Fruit fly (Drosophila melanogaster): Measurements from ENCODE around the gene ppk22.
A peak's percentile ranks its signal among the peaks of the same experiment; 100 is the strongest.

The ppk22 gene

DNA sequence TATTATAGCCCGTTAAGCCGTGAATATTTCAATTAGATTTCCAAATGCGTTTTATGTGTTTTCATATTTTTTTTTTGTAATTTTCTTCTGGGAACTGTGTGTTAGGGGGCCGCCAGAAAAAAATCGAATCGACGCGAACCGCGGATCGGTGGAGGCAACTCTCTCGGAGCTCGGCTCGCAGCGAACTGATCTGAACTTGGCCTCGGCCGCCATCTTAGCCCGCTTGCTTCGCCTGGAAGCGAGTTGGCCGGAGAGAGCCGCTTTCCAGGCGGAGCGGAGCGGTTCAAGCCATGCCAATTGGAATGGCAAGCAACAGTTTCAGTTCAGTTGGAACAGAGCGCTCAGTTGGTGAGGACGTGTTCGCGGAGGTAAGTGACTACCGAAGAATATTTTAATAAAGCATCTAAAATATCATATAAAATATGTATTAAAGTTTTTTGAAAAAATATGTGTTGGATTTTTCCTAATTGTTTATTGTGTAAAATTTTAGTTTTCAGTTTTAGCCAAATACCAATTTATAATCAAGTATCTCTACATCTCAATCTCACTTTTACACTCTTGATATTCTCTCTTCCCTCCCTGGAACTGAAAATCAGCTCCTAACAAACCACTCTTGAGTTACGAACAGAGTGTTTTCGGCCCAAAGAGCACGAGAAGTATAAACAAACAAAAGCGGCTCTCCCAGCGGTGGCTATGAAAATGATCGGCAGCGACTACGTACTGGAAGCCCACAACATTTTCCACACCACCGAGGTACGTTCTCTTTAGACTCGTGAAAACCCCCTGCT lies 35.0 kb upstream of the ppk22 start, which contains the start of the genes CG31121 and CG11069 (continued):
- no peak for TF ChIP-seq H15 (GFP tag; IDR thresholded peaks at IDR 0.05)
- TF ChIP-seq Fer2 (tag; optimal IDR thresholded peaks at IDR 0.05), result no peak
- TF ChIP-seq chm (GFP tag; IDR thresholded peaks at IDR 0.05), result peak; percentile 50; the same call in 1 of the 2 replicates
- TF ChIP-seq sqz (GFP tag; optimal IDR thresholded peaks at IDR 0.05), result peak; percentile 58
- TF ChIP-seq Xrp1 (GFP tag; IDR thresholded peaks at IDR 0.05), result 0 out of 2 replicates have a peak, but pooled peaks have one; percentile 5
- TF ChIP-seq trem (tag; optimal IDR thresholded peaks at IDR 0.05), result no peak
- TF ChIP-seq CG10366 (GFP tag; IDR thresholded peaks at IDR 0.05), result no peak
- no peak for TF ChIP-seq CG33557 (GFP tag; optimal IDR thresholded peaks at IDR 0.05)
- TF ChIP-seq slbo (GFP tag; IDR thresholded peaks at IDR 0.05), result 0 out of 2 replicates have a peak, but pooled peaks have one; percentile 23
- TF ChIP-seq CG3163 (GFP tag; optimal IDR thresholded peaks at IDR 0.05), result peak; percentile 84
- peak; percentile 66 to 84 for TF ChIP-seq Trl (optimal IDR thresholded peaks at IDR 0.05)
- TF ChIP-seq Trl (GFP tag; optimal IDR thresholded peaks at IDR 0.05), result no peak
- TF ChIP-seq CG4707 (GFP tag; optimal IDR thresholded peaks at IDR 0.05), result no peak
- 0 out of 2 replicates have a peak, but pooled peaks have one; percentile 17 for TF ChIP-seq aop (GFP tag; IDR thresholded peaks at IDR 0.05)
- peak; percentile 45; the same call in 1 of the 2 replicates for TF ChIP-seq Drgx (GFP tag; IDR thresholded peaks at IDR 0.05)
- TF ChIP-seq tio (GFP tag; optimal IDR thresholded peaks at IDR 0.05), result no peak
- TF ChIP-seq CG8290 (GFP tag; optimal IDR thresholded peaks at IDR 0.05), result no peak
- no peak for TF ChIP-seq CG8290 (tag; optimal IDR thresholded peaks at IDR 0.05)
- TF ChIP-seq Adf1 (GFP tag; IDR thresholded peaks at IDR 0.05), result no peak
- peak; percentile 46 for TF ChIP-seq Rfx (GFP tag; IDR thresholded peaks at IDR 0.05)
- peak in 1 of 2 experiments; percentile 88 for TF ChIP-seq insv (GFP tag; optimal IDR thresholded peaks at IDR 0.05)
- peak; percentile 15; the same call in 1 of the 3 replicates for TF ChIP-seq ci (GFP tag; IDR thresholded peaks at IDR 0.05)
- no peak for TF ChIP-seq pan (optimal IDR thresholded peaks at IDR 0.05)
- TF ChIP-seq pan (GFP tag; optimal IDR thresholded peaks at IDR 0.05 in 1 of 2, IDR thresholded peaks at IDR 0.05 in 1 of 2), result peak in 1 of 2 experiments; percentile 20
- TF ChIP-seq Dek (tag; optimal IDR thresholded peaks at IDR 0.05), result no peak
- TF ChIP-seq CG42726 (GFP tag; IDR thresholded peaks at IDR 0.05; ENCODE audit: partially characterized antibody), result peak; percentile 45; the same call in 1 of the 2 replicates
- TF ChIP-seq ab (GFP tag; optimal IDR thresholded peaks at IDR 0.05), result no peak
- TF ChIP-seq vvl (GFP tag; IDR thresholded peaks at IDR 0.05), result 0 out of 2 replicates have a peak, but pooled peaks have one; percentile 9
- peak; percentile 67 for TF ChIP-seq ftz-f1 (GFP tag; optimal IDR thresholded peaks at IDR 0.05)
- no peak for TF ChIP-seq Stat92E (GFP tag; optimal IDR thresholded peaks at IDR 0.05)
- 0 out of 3 replicates have a peak, but pooled peaks have one; percentile 24 for TF ChIP-seq zfh1 (GFP tag; IDR thresholded peaks at IDR 0.05)
- TF ChIP-seq CG6683 (GFP tag; optimal IDR thresholded peaks at IDR 0.05), result no peak
- 0 out of 3 replicates have a peak, but pooled peaks have one; percentile 7 for TF ChIP-seq zen2 (GFP tag; IDR thresholded peaks at IDR 0.05; ENCODE audit: partially characterized antibody)
- TF ChIP-seq so (GFP tag; IDR thresholded peaks at IDR 0.05), result 0 out of 3 replicates have a peak, but pooled peaks have one; percentile 20
- TF ChIP-seq CG5180 (GFP tag; optimal IDR thresholded peaks at IDR 0.05), result peak; percentile 38
- no peak for TF ChIP-seq CG11085 (GFP tag; IDR thresholded peaks at IDR 0.05)
- no peak for TF ChIP-seq ase (GFP tag; IDR thresholded peaks at IDR 0.05)
- peak; percentile 12; the same call in 1 of the 3 replicates for TF ChIP-seq gce (GFP tag; IDR thresholded peaks at IDR 0.05)
- TF ChIP-seq z (GFP tag; IDR thresholded peaks at IDR 0.05), result peak; percentile 74
- TF ChIP-seq bbx (GFP tag; IDR thresholded peaks at IDR 0.05; ENCODE audit: partially characterized antibody), result peak; percentile 45
- TF ChIP-seq CG4328 (GFP tag; optimal IDR thresholded peaks at IDR 0.05), result no peak
- TF ChIP-seq kni (GFP tag; optimal IDR thresholded peaks at IDR 0.05), result peak; percentile 50
- no peak for TF ChIP-seq Poxn (GFP tag; IDR thresholded peaks at IDR 0.05)
- no peak for TF ChIP-seq CG6813 (GFP tag; optimal IDR thresholded peaks at IDR 0.05)
- no peak for TF ChIP-seq sug (tag; optimal IDR thresholded peaks at IDR 0.05)
- no peak for TF ChIP-seq CG18476 (GFP tag; optimal IDR thresholded peaks at IDR 0.05)
- no peak for TF ChIP-seq mirr (GFP tag; optimal IDR thresholded peaks at IDR 0.05)
- 0 out of 4 replicates have a peak, but pooled peaks have one; percentile 56 for TF ChIP-seq chinmo (GFP tag; IDR thresholded peaks at IDR 0.05; ENCODE audit: partially characterized antibody)
- no peak for TF ChIP-seq CG18599 (GFP tag; optimal IDR thresholded peaks at IDR 0.05)
